Worm (Caenorhabditis elegans): ENCODE data around the gene C30G12.4.

Gene C30G12.4

ce11 chrII:7289923-7290476 lies 28.0 kb downstream of the C30G12.4 start, which contains the start of gene C30G12.2:
C30G12.2 (plus strand) TSS chrII:7290426.
- no peak for TF ChIP-seq dao-5 (tag; optimal IDR thresholded peaks at IDR 0.05)
- TF ChIP-seq W03F9.2 (tag; optimal IDR thresholded peaks at IDR 0.05), result no peak

ce11 chrII:7295917-7296316 lies 34.0 kb downstream of the C30G12.4 start, which contains the start of gene C30G12.6:
C30G12.6 (minus strand) TSS chrII:7296017.
- no peak for TF ChIP-seq dao-5 (tag; optimal IDR thresholded peaks at IDR 0.05)
- no peak for TF ChIP-seq W03F9.2 (tag; optimal IDR thresholded peaks at IDR 0.05)
- TF ChIP-seq him-1 (tag; optimal IDR thresholded peaks at IDR 0.05), result no peak

ce11 chrII:7298197-7298682 lies 36.3 kb downstream of the C30G12.4 start, which contains the start of gene puf-8:
puf-8 (minus strand) TSS chrII:7298247.
- TF ChIP-seq dao-5 (tag; optimal IDR thresholded peaks at IDR 0.05), result no peak
- no peak for TF ChIP-seq him-1 (tag; optimal IDR thresholded peaks at IDR 0.05)
- TF ChIP-seq W03F9.2 (tag; optimal IDR thresholded peaks at IDR 0.05), result no peak

- TF ChIP-seq W03F9.2 (tag; optimal IDR thresholded peaks at IDR 0.05) (no peak), dao-5 (tag; optimal IDR thresholded peaks at IDR 0.05) (no peak), him-1 (tag; optimal IDR thresholded peaks at IDR 0.05) (no peak)
These were observed 37.1 kb downstream of the C30G12.4 start, which contains the start of gene C30G12.1 for ce11 chrII:7299042-7299441. C30G12.1 (plus strand) TSS chrII:7299342.

ce11 chrII:7301670-7302151 lies 39.8 kb downstream of the C30G12.4 start, which contains the start of gene cul-4:
cul-4 (plus strand) TSS chrII:7302101.
- no peak for TF ChIP-seq dao-5 (tag; optimal IDR thresholded peaks at IDR 0.05)
- peak; percentile 82 for TF ChIP-seq W03F9.2 (tag; optimal IDR thresholded peaks at IDR 0.05)
- no peak for TF ChIP-seq him-1 (tag; optimal IDR thresholded peaks at IDR 0.05)

- no peak for TF ChIP-seq him-1 (tag; optimal IDR thresholded peaks at IDR 0.05)
- TF ChIP-seq dao-5 (tag; optimal IDR thresholded peaks at IDR 0.05), result no peak
- TF ChIP-seq W03F9.2 (tag; optimal IDR thresholded peaks at IDR 0.05), result no peak
These were observed 43.6 kb downstream of the C30G12.4 start, which contains the start of gene brf-1 for ce11 chrII:7305558-7305957. brf-1 (plus strand) TSS chrII:7305858.

ce11 chrII:7310023-7310422 lies 48.1 kb downstream of the C30G12.4 start, which contains the start of the genes F45E12.5 and cnep-1:
F45E12.5 (minus strand) TSS chrII:7310115.
cnep-1 (plus strand) TSS chrII:7310348.
- TF ChIP-seq dao-5 (tag; optimal IDR thresholded peaks at IDR 0.05) (no peak), him-1 (tag; optimal IDR thresholded peaks at IDR 0.05) (no peak)

Measured in whole organism, L4/young adult.